Worm (Caenorhabditis elegans): Measurements from ENCODE around the gene cebp-1.

Gene cebp-1

DNA sequence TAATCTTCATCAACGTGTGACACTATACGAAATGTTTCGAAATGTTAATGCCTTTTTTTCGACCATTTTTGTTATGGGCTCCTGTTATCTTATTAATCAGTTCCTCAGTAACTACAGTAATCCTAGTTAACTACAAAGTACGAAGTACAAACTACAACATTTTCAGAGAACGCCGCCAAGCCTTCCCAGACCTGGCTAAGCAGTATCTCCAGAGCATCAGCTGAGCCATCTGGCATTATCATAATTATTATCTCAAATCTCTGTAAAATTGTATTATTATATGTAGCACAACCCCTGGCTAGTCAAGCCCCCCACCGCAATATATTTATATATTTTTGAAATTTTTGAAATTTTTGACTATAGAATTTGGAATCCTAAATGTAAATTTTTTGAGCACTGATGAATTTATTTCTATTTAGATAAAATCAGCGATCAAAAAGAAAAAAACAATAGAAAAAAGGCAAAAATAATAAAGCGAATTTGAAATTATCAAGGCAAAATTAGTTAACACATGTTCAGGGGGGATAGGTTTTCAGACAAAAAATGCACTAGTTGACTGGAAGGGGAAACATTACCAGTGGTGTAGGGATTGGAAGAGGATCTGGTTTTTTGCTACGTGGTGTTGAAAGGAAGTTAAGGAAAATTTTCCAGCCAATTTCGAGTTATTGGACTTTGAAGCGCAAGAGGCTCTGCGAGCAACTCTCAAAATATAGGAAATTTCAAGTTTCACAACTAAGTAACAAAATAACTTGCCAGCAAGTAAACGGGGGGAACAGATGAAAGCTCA lies 1.7 kb downstream of the cebp-1 start:
- TF ChIP-seq med-1 (GFP tag; optimal IDR thresholded peaks at IDR 0.05; ENCODE audit: insufficient read depth) = no peak
- TF ChIP-seq tab-1 (GFP tag; IDR thresholded peaks at IDR 0.05) = no peak
- no peak for TF ChIP-seq ztf-23 (GFP tag; IDR thresholded peaks at IDR 0.05)
- TF ChIP-seq ztf-29 (GFP tag; IDR thresholded peaks at IDR 0.05) = no peak
- no peak for TF ChIP-seq ref-1 (GFP tag; conservative IDR thresholded peaks at IDR 0.05)
- TF ChIP-seq flt-1 (GFP tag; IDR thresholded peaks at IDR 0.05) = no peak
- no peak for TF ChIP-seq T22C8.4 (GFP tag; IDR thresholded peaks at IDR 0.05)
- TF ChIP-seq klf-2 (GFP tag; conservative IDR thresholded peaks at IDR 0.05) = no peak
- no peak for TF ChIP-seq cog-1 (tag; optimal IDR thresholded peaks at IDR 0.05)

DNA sequence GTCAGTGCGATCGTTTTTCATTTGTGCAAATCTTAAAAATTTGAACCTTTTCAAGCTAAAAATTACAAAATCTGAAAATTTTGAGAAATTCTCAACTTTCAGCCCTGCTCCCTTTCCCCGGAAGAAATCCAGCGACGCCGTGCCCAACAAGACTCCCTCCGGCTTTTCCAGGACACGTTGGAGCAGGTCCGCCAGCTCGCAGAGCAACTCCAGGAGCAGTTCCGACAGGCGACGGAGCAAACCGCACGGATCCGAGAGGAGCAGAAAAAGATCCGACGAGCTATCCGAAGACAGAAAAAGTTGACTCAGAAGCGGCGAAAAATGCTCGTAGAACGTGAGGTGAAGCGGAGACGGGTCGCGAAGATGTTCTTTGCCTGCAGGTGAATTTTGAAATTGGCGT lies 2.4 kb downstream of the cebp-1 start:
- TF ChIP-seq ref-1 (GFP tag; conservative IDR thresholded peaks at IDR 0.05) (no peak), tab-1 (GFP tag; IDR thresholded peaks at IDR 0.05) (0 out of 2 replicates have a peak, but pooled peaks have one; percentile 23), klf-2 (GFP tag; conservative IDR thresholded peaks at IDR 0.05) (no peak)

DNA sequence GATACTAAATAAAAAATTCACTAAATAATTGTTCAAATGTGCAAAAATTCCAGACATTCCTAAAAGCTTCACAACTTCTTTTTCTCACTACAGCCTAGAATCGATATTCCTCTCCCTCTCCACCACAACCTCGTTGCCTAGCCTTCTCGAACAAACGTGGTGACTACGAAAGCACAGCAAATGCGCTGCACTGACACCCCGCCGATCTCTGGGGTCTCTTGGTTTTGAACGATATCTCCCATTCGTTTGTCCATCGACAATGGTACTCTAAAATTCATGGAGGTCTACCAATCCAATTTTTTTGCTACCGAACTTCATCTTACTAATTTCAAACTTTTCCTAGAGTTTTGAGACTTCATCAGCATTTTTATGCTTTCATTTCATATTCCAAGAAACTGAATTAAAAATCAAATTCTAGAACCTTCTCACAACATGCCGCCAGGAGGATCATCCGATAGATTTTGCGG lies 3.3 kb downstream of the cebp-1 start, which contains the start of gene W05H7.1:
Gene W05H7.1, plus strand, starts transcription at position 417 of the 467 bp plus-strand sequence.
- TF ChIP-seq T22C8.4 (GFP tag; IDR thresholded peaks at IDR 0.05) = 0 out of 2 replicates have a peak, but pooled peaks have one; percentile 21
- TF ChIP-seq ref-1 (GFP tag; conservative IDR thresholded peaks at IDR 0.05) = no peak

DNA sequence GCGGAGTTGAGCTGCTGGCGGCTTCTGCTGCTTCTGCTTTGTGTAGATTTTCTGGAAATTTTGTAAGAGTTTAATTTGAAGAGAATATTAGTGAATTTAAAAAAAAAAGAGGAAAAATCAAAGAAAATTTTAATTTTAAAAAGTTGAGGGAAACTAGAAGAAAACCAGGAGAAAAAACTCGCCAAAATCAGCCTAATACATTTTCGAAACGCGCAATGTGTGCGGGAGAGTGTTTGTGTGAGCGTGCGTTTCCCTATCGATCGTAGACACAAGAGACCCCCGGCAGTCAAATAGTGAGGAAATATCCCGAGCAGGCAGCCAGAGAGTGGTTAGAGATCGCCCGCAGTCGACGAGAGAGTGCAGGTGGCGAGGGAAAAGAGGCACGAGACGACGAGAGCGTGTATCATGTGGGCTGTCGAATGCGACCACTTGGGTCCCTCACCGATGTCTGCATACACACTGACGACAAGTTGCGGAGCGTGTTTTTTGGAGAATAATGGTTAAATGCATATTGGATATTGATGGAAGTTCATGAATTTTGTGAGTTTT lies 7.0 kb downstream of the cebp-1 start, which contains the start of gene zfp-3:
Gene zfp-3, minus strand, starts transcription at position 51 of the 549 bp plus-strand sequence.
- no peak for TF ChIP-seq med-1 (GFP tag; optimal IDR thresholded peaks at IDR 0.05; ENCODE audit: insufficient read depth)
- peak; percentile 86 for TF ChIP-seq cog-1 (tag; optimal IDR thresholded peaks at IDR 0.05)
- peak; percentile 85 for TF ChIP-seq T22C8.4 (GFP tag; IDR thresholded peaks at IDR 0.05)
- no peak for TF ChIP-seq ztf-23 (GFP tag; IDR thresholded peaks at IDR 0.05)

DNA sequence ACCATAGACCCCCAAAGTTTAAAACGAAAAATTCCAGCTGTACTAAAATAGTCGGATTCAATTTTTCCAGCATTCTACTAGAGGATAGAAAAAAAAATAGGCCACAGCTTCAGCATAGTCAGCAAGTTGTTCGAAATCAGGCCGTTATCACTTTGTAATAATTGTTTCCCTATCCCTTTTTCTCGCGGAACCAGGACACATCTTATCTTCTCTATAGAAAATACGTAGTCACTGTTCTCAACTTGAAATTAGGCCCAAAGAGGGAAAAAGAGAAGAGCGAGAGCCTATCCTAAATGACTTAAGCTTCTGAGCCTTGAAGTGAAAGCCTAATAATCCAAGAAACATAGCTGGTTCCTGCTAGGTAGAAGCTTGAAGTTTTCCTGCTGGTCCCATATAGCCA lies 8.0 kb downstream of the cebp-1 start:
- TF ChIP-seq ref-1 (GFP tag; conservative IDR thresholded peaks at IDR 0.05) = no peak
- TF ChIP-seq med-1 (GFP tag; optimal IDR thresholded peaks at IDR 0.05; ENCODE audit: insufficient read depth) = no peak
- TF ChIP-seq tab-1 (GFP tag; IDR thresholded peaks at IDR 0.05) = no peak
- TF ChIP-seq cog-1 (tag; optimal IDR thresholded peaks at IDR 0.05) = no peak
- no peak for TF ChIP-seq flt-1 (GFP tag; IDR thresholded peaks at IDR 0.05)
- no peak for TF ChIP-seq ztf-23 (GFP tag; IDR thresholded peaks at IDR 0.05)
- TF ChIP-seq T22C8.4 (GFP tag; IDR thresholded peaks at IDR 0.05) = no peak
- no peak for TF ChIP-seq klf-2 (GFP tag; conservative IDR thresholded peaks at IDR 0.05)
- TF ChIP-seq ztf-29 (GFP tag; IDR thresholded peaks at IDR 0.05) = no peak

DNA sequence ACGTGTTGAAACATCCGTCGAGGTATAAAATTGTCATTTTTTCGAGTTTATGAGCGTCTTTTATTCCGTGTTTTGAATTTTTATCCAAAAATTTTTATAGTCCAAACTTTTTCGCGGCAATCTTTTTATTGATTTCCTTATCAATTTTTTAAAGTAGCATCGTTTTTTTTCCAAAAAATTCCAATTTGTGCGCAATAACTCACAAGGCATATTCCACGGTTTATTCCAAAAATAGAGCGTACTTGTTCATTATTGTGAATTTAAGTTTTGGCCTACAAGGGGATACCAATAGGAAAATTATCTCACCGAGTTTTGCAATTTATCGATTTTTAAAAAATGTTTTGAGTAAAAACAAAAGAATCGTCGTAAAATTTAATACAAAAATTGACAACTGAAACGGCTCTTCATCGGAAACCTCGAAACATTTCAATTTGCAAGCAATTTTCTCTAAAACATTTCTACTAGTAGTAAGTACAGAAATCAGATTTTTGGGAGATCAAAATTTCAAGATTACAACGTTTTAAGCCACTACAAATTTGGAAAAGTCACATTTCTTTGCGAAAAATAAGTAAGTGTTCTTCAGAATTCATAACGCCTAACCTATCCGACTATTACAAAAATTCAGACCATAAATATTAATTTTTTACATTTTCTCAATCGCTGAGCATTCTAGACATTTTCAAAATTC lies 10.0 kb downstream of the cebp-1 start:
- TF ChIP-seq ztf-23 (GFP tag; IDR thresholded peaks at IDR 0.05) = 0 out of 2 replicates have a peak, but pooled peaks have one; percentile 4
- TF ChIP-seq med-1 (GFP tag; optimal IDR thresholded peaks at IDR 0.05; ENCODE audit: insufficient read depth) = no peak

DNA sequence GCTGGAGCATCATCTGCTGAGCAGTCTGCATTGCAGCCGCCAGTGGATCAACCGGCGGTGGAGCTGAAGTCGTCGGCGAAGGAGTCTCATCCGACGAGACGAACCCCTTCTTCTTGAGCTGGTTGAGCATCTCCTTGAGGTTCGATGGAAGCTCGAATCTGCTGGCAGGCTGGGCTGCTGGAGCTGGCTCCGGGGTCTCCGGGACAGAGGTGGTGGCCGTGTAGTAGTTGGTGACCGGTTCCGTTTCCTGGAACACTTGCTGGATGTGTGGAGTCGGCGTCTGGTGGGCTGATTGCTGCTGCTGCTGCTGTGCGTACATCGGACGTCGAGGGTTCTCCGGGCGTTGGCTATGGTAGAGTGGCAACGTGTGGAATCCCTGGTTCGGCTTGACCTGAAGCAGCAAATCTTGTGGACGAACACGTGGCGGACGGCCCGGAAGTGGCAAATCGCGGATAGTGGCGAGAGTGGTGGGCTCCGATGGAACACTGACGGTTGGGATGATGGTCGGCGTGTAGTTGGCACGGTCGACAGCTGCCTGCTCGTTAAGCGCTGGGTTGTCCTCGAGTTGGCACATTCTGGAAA lies 12.0 kb downstream of the cebp-1 start:
- peak; percentile 0 for TF ChIP-seq med-1 (GFP tag; optimal IDR thresholded peaks at IDR 0.05; ENCODE audit: insufficient read depth)
- no peak for TF ChIP-seq ztf-23 (GFP tag; IDR thresholded peaks at IDR 0.05)

DNA sequence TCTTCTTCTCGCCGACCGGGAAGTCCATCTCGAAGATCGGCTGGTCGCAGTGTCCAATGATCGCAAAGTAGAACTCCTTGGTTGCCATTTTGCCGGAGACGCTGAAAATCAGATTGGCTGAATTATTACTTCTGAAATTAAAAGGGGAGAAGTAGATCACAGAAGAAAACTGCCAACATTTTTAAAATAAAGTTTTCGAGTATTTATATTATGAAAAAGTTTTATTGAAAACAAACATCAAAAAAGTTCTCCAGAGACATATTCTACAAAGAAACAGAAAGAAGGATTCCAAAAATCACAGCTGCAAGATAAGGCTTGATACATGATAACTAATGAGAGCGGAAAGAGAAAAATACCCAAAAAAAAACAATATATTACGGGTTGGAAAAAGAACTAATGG lies 13.5 kb downstream of the cebp-1 start, which contains the start of gene sedl-1:
Gene sedl-1, minus strand, starts transcription at position 101 of the 400 bp plus-strand sequence.
- TF ChIP-seq flt-1 (GFP tag; IDR thresholded peaks at IDR 0.05) = no peak
- TF ChIP-seq med-1 (GFP tag; optimal IDR thresholded peaks at IDR 0.05; ENCODE audit: insufficient read depth) = no peak
- TF ChIP-seq ztf-29 (GFP tag; IDR thresholded peaks at IDR 0.05) = no peak
- TF ChIP-seq klf-2 (GFP tag; conservative IDR thresholded peaks at IDR 0.05) = no peak
- TF ChIP-seq ref-1 (GFP tag; conservative IDR thresholded peaks at IDR 0.05) = no peak
- TF ChIP-seq ztf-23 (GFP tag; IDR thresholded peaks at IDR 0.05) = no peak
- TF ChIP-seq T22C8.4 (GFP tag; IDR thresholded peaks at IDR 0.05) = no peak
- no peak for TF ChIP-seq cog-1 (tag; optimal IDR thresholded peaks at IDR 0.05)
- no peak for TF ChIP-seq tab-1 (GFP tag; IDR thresholded peaks at IDR 0.05)

DNA sequence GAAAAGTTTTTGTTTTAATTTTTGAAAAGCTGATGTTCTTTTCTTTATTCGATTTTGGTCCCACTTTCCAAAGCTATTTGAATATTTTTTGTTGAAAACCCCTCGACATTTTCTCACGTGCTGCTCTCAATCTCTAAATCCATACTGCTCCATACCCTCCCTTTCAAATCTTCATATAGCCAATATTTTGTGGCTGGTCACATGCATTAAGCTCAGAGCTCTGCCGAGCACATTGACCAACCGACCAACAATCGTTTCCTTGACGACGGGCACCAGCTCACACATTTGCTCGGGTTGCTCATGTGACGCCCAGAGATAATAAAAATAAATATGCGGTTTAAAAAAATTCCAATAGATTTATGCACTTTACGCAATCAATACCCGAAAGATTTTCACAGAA lies 14.7 kb downstream of the cebp-1 start:
- TF ChIP-seq klf-2 (GFP tag; conservative IDR thresholded peaks at IDR 0.05) (no peak), tab-1 (GFP tag; IDR thresholded peaks at IDR 0.05) (no peak), ztf-23 (GFP tag; IDR thresholded peaks at IDR 0.05) (no peak), med-1 (GFP tag; optimal IDR thresholded peaks at IDR 0.05; ENCODE audit: insufficient read depth) (no peak), T22C8.4 (GFP tag; IDR thresholded peaks at IDR 0.05) (no peak), ref-1 (GFP tag; conservative IDR thresholded peaks at IDR 0.05) (no peak), cog-1 (tag; optimal IDR thresholded peaks at IDR 0.05) (no peak), ztf-29 (GFP tag; IDR thresholded peaks at IDR 0.05) (no peak), flt-1 (GFP tag; IDR thresholded peaks at IDR 0.05) (no peak)

DNA sequence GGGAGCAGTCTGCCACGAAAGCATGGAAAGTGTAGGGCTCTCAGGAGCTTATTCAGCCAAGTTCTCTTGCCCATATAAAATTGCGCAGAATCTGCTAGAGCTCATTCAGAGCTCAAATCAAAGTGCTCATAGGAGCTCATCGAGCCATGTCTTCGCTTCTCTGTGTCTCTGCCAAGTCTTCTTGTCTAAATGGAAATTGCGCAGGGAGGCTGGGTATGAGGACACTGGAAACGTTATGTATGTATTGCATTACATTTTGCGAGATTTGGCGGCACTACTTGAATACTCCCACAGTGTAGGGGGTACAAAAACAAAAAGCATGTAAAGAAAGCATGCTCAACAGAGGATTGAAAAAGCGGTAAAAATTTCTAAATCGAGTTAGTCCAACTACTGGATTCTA lies 16.6 kb downstream of the cebp-1 start:
- TF ChIP-seq cog-1 (tag; optimal IDR thresholded peaks at IDR 0.05) = no peak

Data from whole organism, midembryonic.